Worm (Caenorhabditis elegans): Measurements from ENCODE around the gene zig-13.

- TF ChIP-seq bed-3 (GFP tag; optimal IDR thresholded peaks at IDR 0.05) (no peak), tbx-8 (GFP tag; optimal IDR thresholded peaks at IDR 0.05) (no peak), lin-32 (GFP tag; optimal IDR thresholded peaks at IDR 0.05) (no peak), elt-1 (tag; optimal IDR thresholded peaks at IDR 0.05; ENCODE audit: borderline replicate concordance, insufficient read depth) (no peak), nhr-237 (tag; optimal IDR thresholded peaks at IDR 0.05) (no peak), blmp-1 (tag; optimal IDR thresholded peaks at IDR 0.05) (no peak)
Measured at ce11 chrIII:147570-148076, 8.9 kb downstream of the zig-13 start, which contains the start of gene sqst-5.
